Worm (Caenorhabditis elegans): Measurements from ENCODE around the gene gon-4.

gon-4 gene

ce11 chrIV:10216078-10216477 is 18.5 kb downstream of the gon-4 start, which contains the start of gene col-124:
TSS of gene col-124 (plus strand) at chrIV:10216451.
- TF ChIP-seq nhr-237 (tag; optimal IDR thresholded peaks at IDR 0.05) (no peak), nhr-11 (tag; optimal IDR thresholded peaks at IDR 0.05) (no peak), ceh-16 (tag; optimal IDR thresholded peaks at IDR 0.05) (no peak), unc-55 (GFP tag; optimal IDR thresholded peaks at IDR 0.05) (no peak), lsy-2 (tag; optimal IDR thresholded peaks at IDR 0.05) (no peak), lin-13 (GFP tag; optimal IDR thresholded peaks at IDR 0.05) (no peak), elt-1 (tag; optimal IDR thresholded peaks at IDR 0.05) (no peak), ztf-1 (GFP tag; conservative IDR thresholded peaks at IDR 0.05) (no peak), blmp-1 (tag; optimal IDR thresholded peaks at IDR 0.05; ENCODE audit: insufficient read depth) (no peak), ztf-4 (tag; optimal IDR thresholded peaks at IDR 0.05) (no peak), peb-1 (tag; optimal IDR thresholded peaks at IDR 0.05) (no peak), nhr-6 (tag; optimal IDR thresholded peaks at IDR 0.05) (no peak), nhr-21 (tag; optimal IDR thresholded peaks at IDR 0.05) (no peak), mdl-1 (tag; optimal IDR thresholded peaks at IDR 0.05) (no peak)

- no peak for TF ChIP-seq unc-55 (GFP tag; optimal IDR thresholded peaks at IDR 0.05)
- TF ChIP-seq nhr-21 (tag; optimal IDR thresholded peaks at IDR 0.05) = no peak
- TF ChIP-seq snpc-4 (tag; optimal IDR thresholded peaks at IDR 0.05) = no peak
- no peak for TF ChIP-seq nhr-10 (tag; optimal IDR thresholded peaks at IDR 0.05)
- no peak for TF ChIP-seq lin-11 (tag; optimal IDR thresholded peaks at IDR 0.05)
- TF ChIP-seq nhr-25 (tag; optimal IDR thresholded peaks at IDR 0.05) = no peak
- no peak for TF ChIP-seq lin-13 (GFP tag; optimal IDR thresholded peaks at IDR 0.05)
- no peak for TF ChIP-seq F13H6.1 (tag; optimal IDR thresholded peaks at IDR 0.05)
- no peak for TF ChIP-seq zag-1 (tag; optimal IDR thresholded peaks at IDR 0.05)
- TF ChIP-seq ama-1 (optimal IDR thresholded peaks at IDR 0.05) = no peak
- no peak for TF ChIP-seq ceh-16 (tag; optimal IDR thresholded peaks at IDR 0.05)
These were observed 19.2 kb downstream of the gon-4 start for ce11 chrIV:10216704-10217296.

- TF ChIP-seq lin-13 (GFP tag; optimal IDR thresholded peaks at IDR 0.05) = no peak
- TF ChIP-seq dmd-4 (tag; optimal IDR thresholded peaks at IDR 0.05) = no peak
- TF ChIP-seq R02D3.7 (tag; optimal IDR thresholded peaks at IDR 0.05) = no peak
- no peak for TF ChIP-seq nhr-77 (tag; optimal IDR thresholded peaks at IDR 0.05)
- TF ChIP-seq skn-1 (tag; optimal IDR thresholded peaks at IDR 0.05) = no peak
- no peak for TF ChIP-seq nhr-11 (tag; optimal IDR thresholded peaks at IDR 0.05)
- TF ChIP-seq egl-27 (tag; optimal IDR thresholded peaks at IDR 0.05) = no peak
- no peak for TF ChIP-seq Y55F3AM.14 (GFP tag; optimal IDR thresholded peaks at IDR 0.05)
- no peak for TF ChIP-seq ama-1 (optimal IDR thresholded peaks at IDR 0.05)
- TF ChIP-seq lsy-2 (tag; optimal IDR thresholded peaks at IDR 0.05) = no peak
- TF ChIP-seq F13H6.1 (tag; optimal IDR thresholded peaks at IDR 0.05) = no peak
- no peak for TF ChIP-seq nhr-6 (tag; optimal IDR thresholded peaks at IDR 0.05)
- TF ChIP-seq ceh-16 (tag; optimal IDR thresholded peaks at IDR 0.05) = no peak
- TF ChIP-seq nhr-12 (tag; optimal IDR thresholded peaks at IDR 0.05) = no peak
- TF ChIP-seq peb-1 (tag; optimal IDR thresholded peaks at IDR 0.05) = no peak
- no peak for TF ChIP-seq sma-9 (GFP tag; optimal IDR thresholded peaks at IDR 0.05)
- TF ChIP-seq sma-9 (tag; optimal IDR thresholded peaks at IDR 0.05) = no peak
- TF ChIP-seq unc-39 (tag; optimal IDR thresholded peaks at IDR 0.05) = no peak
- no peak for TF ChIP-seq lin-11 (tag; optimal IDR thresholded peaks at IDR 0.05)
- TF ChIP-seq ztf-4 (tag; optimal IDR thresholded peaks at IDR 0.05) = no peak
These were observed 21.6 kb downstream of the gon-4 start, which contains the start of gene qns-1 for ce11 chrIV:10219208-10219607. TSS of gene qns-1 (minus strand) at chrIV:10219308.

- TF ChIP-seq crh-2 (tag; optimal IDR thresholded peaks at IDR 0.05) (peak; percentile 46), nhr-23 (tag; optimal IDR thresholded peaks at IDR 0.05) (no peak)
These were observed 23.6 kb downstream of the gon-4 start, which contains the start of gene tram-1 for ce11 chrIV:10221187-10221586. TSS of gene tram-1 (minus strand) at chrIV:10221287.

- TF ChIP-seq nhr-11 (tag; optimal IDR thresholded peaks at IDR 0.05) = no peak
- TF ChIP-seq zag-1 (tag; optimal IDR thresholded peaks at IDR 0.05) = no peak
- peak; percentile 80 for TF ChIP-seq F13H6.1 (tag; optimal IDR thresholded peaks at IDR 0.05)
- no peak for TF ChIP-seq nhr-25 (tag; optimal IDR thresholded peaks at IDR 0.05)
- no peak for TF ChIP-seq nhr-23 (tag; optimal IDR thresholded peaks at IDR 0.05)
- peak; percentile 45 for TF ChIP-seq nhr-21 (tag; optimal IDR thresholded peaks at IDR 0.05)
- TF ChIP-seq nhr-12 (tag; optimal IDR thresholded peaks at IDR 0.05) = no peak
- peak; percentile 72 for TF ChIP-seq sma-3 (GFP tag; optimal IDR thresholded peaks at IDR 0.05)
- peak; percentile 43 for TF ChIP-seq unc-55 (GFP tag; optimal IDR thresholded peaks at IDR 0.05)
- peak; percentile 81 for TF ChIP-seq C34F6.9 (tag; optimal IDR thresholded peaks at IDR 0.05)
- peak; percentile 79 to 97 for TF ChIP-seq lsy-2 (tag; optimal IDR thresholded peaks at IDR 0.05)
- no peak for TF ChIP-seq dmd-4 (tag; optimal IDR thresholded peaks at IDR 0.05)
- no peak for TF ChIP-seq peb-1 (tag; optimal IDR thresholded peaks at IDR 0.05)
- no peak for TF ChIP-seq ztf-11 (tag; optimal IDR thresholded peaks at IDR 0.05)
- peak; percentile 39 for TF ChIP-seq sma-9 (GFP tag; optimal IDR thresholded peaks at IDR 0.05)
- no peak for TF ChIP-seq sma-9 (tag; optimal IDR thresholded peaks at IDR 0.05)
- peak; percentile 14 for TF ChIP-seq ztf-4 (tag; optimal IDR thresholded peaks at IDR 0.05)
- no peak for TF ChIP-seq blmp-1 (tag; optimal IDR thresholded peaks at IDR 0.05; ENCODE audit: insufficient read depth)
- TF ChIP-seq nhr-237 (tag; optimal IDR thresholded peaks at IDR 0.05) = no peak
- TF ChIP-seq egl-27 (tag; optimal IDR thresholded peaks at IDR 0.05) = peak; percentile 11
- peak; percentile 16 to 37 for TF ChIP-seq mdl-1 (tag; optimal IDR thresholded peaks at IDR 0.05)
- peak; percentile 0 for TF ChIP-seq lin-13 (GFP tag; optimal IDR thresholded peaks at IDR 0.05)
- TF ChIP-seq crh-2 (tag; optimal IDR thresholded peaks at IDR 0.05) = no peak
- TF ChIP-seq unc-39 (tag; optimal IDR thresholded peaks at IDR 0.05) = no peak
- TF ChIP-seq nhr-129 (tag; optimal IDR thresholded peaks at IDR 0.05) = peak; percentile 89
- TF ChIP-seq nhr-10 (tag; optimal IDR thresholded peaks at IDR 0.05) = no peak
- peak; percentile 55 for TF ChIP-seq fos-1 (tag; optimal IDR thresholded peaks at IDR 0.05)
- TF ChIP-seq ama-1 (optimal IDR thresholded peaks at IDR 0.05) = peak; percentile 24
- TF ChIP-seq mab-5 (tag; optimal IDR thresholded peaks at IDR 0.05) = no peak
- TF ChIP-seq snpc-4 (tag; optimal IDR thresholded peaks at IDR 0.05) = no peak
- no peak for TF ChIP-seq ceh-16 (tag; optimal IDR thresholded peaks at IDR 0.05)
These were observed 24.5 kb downstream of the gon-4 start, which contains the start of gene C24F3.2 for ce11 chrIV:10222122-10222589. TSS of gene C24F3.2 (plus strand) at chrIV:10222539.
